Fruit fly (Drosophila melanogaster): Measurements from ENCODE around the gene Gr21a.

DNA sequence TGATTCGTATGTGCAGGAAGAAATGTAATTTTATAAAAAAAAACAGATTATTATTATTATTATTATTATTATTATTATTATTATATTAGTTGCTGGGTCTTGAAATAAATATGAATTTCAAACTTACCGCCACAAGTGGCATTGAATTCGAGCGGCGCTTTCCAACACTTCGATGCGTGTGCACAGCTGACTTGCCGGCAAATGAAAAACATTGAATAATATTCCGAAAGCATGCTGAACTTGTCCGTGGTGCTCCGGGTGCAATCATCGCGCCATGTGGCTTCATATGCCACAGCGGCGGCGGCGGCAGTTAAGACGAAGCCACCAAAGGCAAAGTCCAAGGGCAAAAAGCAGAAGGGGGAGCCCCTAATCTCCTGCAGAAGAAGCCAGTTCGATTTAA is 31.1 kb downstream of the Gr21a start, which contains the start of gene Dbp21E2:
- no peak for TF ChIP-seq insv (optimal IDR thresholded peaks at IDR 0.05)
- no peak for TF ChIP-seq psq (optimal IDR thresholded peaks at IDR 0.05)

Measured in Kc167 (cell line).